Fruit fly (Drosophila melanogaster): ENCODE data around the gene Bet5.

Bet5 gene

DNA sequence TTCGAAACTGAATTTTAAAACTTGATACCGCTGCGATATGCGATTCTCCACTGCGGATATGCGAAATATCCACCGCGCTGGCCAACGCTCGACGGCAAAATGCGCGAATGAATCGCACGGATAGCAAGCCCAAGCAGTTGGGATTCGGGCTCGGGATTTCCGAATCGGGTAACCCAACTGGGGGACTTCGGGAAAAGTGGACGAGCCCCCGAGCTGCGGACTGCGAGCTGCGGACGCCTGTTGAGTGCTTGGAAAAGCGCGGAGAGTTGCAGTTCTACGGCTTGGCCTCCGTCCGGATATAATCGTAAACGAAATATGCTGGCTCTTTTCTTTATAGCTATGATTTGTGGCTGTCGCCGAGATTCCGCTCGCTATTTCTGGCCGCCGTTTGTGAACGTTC, 30.5 kb upstream of the Bet5 start, which contains the start of gene AdoR:
Gene AdoR, minus strand, starts transcription at position 101 of the 400 bp plus-strand sequence.
- TF ChIP-seq CG6854 (GFP tag; optimal IDR thresholded peaks at IDR 0.05) (no peak), Eip78C (GFP tag) (no peak), CG31627 (GFP tag; optimal IDR thresholded peaks at IDR 0.05) (no peak), acj6 (GFP tag; optimal IDR thresholded peaks at IDR 0.05) (no peak), CG3919 (GFP tag; optimal IDR thresholded peaks at IDR 0.05) (no peak), CG8319 (GFP tag; optimal IDR thresholded peaks at IDR 0.05) (no peak), Sox15 (GFP tag; optimal IDR thresholded peaks at IDR 0.05) (no peak), fd85E (GFP tag; optimal IDR thresholded peaks at IDR 0.05) (no peak), CG4318 (GFP tag; optimal IDR thresholded peaks at IDR 0.05) (no peak), CG11294 (GFP tag; IDR thresholded peaks at IDR 0.05) (no peak), salr (GFP tag; optimal IDR thresholded peaks at IDR 0.05) (no peak)

dm6 chr3R:30150602-30151001, 29.4 kb upstream of the Bet5 start:
- TF ChIP-seq CG3032 (tag; optimal IDR thresholded peaks at IDR 0.05): no peak
- TF ChIP-seq Smox (GFP tag; optimal IDR thresholded peaks at IDR 0.05): no peak
- no peak for TF ChIP-seq salr (GFP tag; optimal IDR thresholded peaks at IDR 0.05)
- TF ChIP-seq CG6854 (GFP tag; optimal IDR thresholded peaks at IDR 0.05): no peak
- no peak for TF ChIP-seq ss (GFP tag; optimal IDR thresholded peaks at IDR 0.05)
- no peak for TF ChIP-seq Ets21C (GFP tag; optimal IDR thresholded peaks at IDR 0.05)
- TF ChIP-seq cyc (GFP tag; optimal IDR thresholded peaks at IDR 0.05): no peak
- no peak for TF ChIP-seq CG6163 (GFP tag; IDR thresholded peaks at IDR 0.05)
- TF ChIP-seq Sox102F (GFP tag; optimal IDR thresholded peaks at IDR 0.05): no peak
- TF ChIP-seq CG8319 (GFP tag; optimal IDR thresholded peaks at IDR 0.05): no peak
- TF ChIP-seq Sox15 (GFP tag; optimal IDR thresholded peaks at IDR 0.05): no peak
- no peak for TF ChIP-seq Eip93F (GFP tag; optimal IDR thresholded peaks at IDR 0.05)
- no peak for TF ChIP-seq dac (GFP tag; optimal IDR thresholded peaks at IDR 0.05)
- no peak for TF ChIP-seq Eip78C (GFP tag)

DNA sequence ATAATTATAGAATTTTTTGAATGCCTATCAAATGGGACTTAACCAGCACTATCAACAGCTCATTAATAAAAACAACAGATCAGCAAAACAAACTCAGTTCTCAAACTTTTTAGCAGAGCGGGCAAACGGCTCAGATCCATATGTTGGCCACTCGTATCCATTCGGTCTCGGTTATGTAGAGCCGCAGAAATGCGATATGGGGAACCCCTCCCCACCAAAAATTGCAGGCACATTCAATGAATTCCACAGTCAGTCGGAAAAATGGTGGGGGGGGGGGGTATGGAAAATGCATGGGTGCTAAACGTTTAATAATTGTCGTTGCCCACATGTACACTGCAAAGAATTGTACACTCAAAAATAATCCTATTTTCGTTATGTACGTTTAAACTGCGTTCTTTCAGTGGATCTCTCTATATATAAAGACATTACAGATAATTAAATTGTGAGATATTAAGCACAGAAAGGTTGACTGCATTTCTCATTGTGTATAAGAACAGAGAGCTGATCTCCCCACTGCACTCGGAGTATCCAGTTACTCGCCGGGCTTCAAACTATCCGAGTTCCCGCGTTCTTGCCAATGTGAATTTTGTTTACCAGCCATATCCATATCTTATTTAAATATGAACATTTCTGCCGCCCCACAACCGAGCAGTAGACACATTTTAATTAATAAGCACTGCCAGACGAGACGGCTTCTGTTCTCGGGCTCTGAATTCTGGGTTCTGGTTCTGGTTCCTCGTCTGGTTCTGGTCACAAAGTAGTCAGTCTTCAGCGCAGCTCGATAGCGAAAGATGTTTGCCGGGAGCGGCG, 28.5 kb upstream of the Bet5 start, which contains the start of gene CG15529:
Gene CG15529, plus strand, starts transcription at position 760 of the 810 bp plus-strand sequence.
- TF ChIP-seq CG10669 (GFP tag; optimal IDR thresholded peaks at IDR 0.05) (peak; percentile 72), Sox15 (GFP tag; optimal IDR thresholded peaks at IDR 0.05) (peak; percentile 43), achi (GFP tag; optimal IDR thresholded peaks at IDR 0.05) (peak; percentile 57), CG3919 (GFP tag; optimal IDR thresholded peaks at IDR 0.05) (peak; percentile 69), CG6808 (GFP tag; optimal IDR thresholded peaks at IDR 0.05) (peak; percentile 74), CG11902 (GFP tag; optimal IDR thresholded peaks at IDR 0.05) (peak; percentile 25), Ets21C (GFP tag; optimal IDR thresholded peaks at IDR 0.05) (peak; percentile 5), fkh (GFP tag; optimal IDR thresholded peaks at IDR 0.05) (no peak), CG7368 (GFP tag; optimal IDR thresholded peaks at IDR 0.05) (peak; percentile 16), Hr38 (GFP tag; optimal IDR thresholded peaks at IDR 0.05) (no peak), OdsH (GFP tag; optimal IDR thresholded peaks at IDR 0.05) (peak; percentile 56), CG6792 (GFP tag; optimal IDR thresholded peaks at IDR 0.05) (peak; percentile 35), fd85E (GFP tag; optimal IDR thresholded peaks at IDR 0.05) (no peak), CG10631 (GFP tag; optimal IDR thresholded peaks at IDR 0.05) (peak; percentile 58), CG6276 (GFP tag; optimal IDR thresholded peaks at IDR 0.05) (peak; percentile 38), dac (GFP tag; optimal IDR thresholded peaks at IDR 0.05) (peak; percentile 7), CG9139 (GFP tag; optimal IDR thresholded peaks at IDR 0.05) (peak; percentile 57), CG11762 (GFP tag; optimal IDR thresholded peaks at IDR 0.05; ENCODE audit: insufficient read depth) (peak; percentile 38), esn (GFP tag; optimal IDR thresholded peaks at IDR 0.05) (peak; percentile 41), lz (GFP tag; optimal IDR thresholded peaks at IDR 0.05) (peak; percentile 26), svp (GFP tag) (no peak), eg (GFP tag; IDR thresholded peaks at IDR 0.05) (peak; percentile 86), CG6854 (GFP tag; optimal IDR thresholded peaks at IDR 0.05) (no peak), CG15336 (GFP tag; IDR thresholded peaks at IDR 0.05) (peak; percentile 79), CG31627 (GFP tag; optimal IDR thresholded peaks at IDR 0.05) (peak; percentile 26), Smox (GFP tag; optimal IDR thresholded peaks at IDR 0.05) (peak; percentile 25), Hr39 (GFP tag; optimal IDR thresholded peaks at IDR 0.05) (peak; percentile 27), CG8632 (GFP tag; optimal IDR thresholded peaks at IDR 0.05) (peak; percentile 51), dsx (GFP tag; optimal IDR thresholded peaks at IDR 0.05; ENCODE audit: poor library complexity, severe bottlenecking) (peak; percentile 51), vri (GFP tag; optimal IDR thresholded peaks at IDR 0.05) (no peak), CG32006 (GFP tag; optimal IDR thresholded peaks at IDR 0.05) (peak; percentile 61), CG4318 (GFP tag; optimal IDR thresholded peaks at IDR 0.05) (no peak), Ets96B (tag; optimal IDR thresholded peaks at IDR 0.05) (peak; percentile 66), CG6163 (GFP tag; IDR thresholded peaks at IDR 0.05) (peak; percentile 87), CG16779 (tag; optimal IDR thresholded peaks at IDR 0.05) (no peak)
